Worm (Caenorhabditis elegans): ENCODE results near the gene gldi-3.
A peak's percentile ranks its signal among the peaks of the same experiment; 100 is the strongest.

DNA sequence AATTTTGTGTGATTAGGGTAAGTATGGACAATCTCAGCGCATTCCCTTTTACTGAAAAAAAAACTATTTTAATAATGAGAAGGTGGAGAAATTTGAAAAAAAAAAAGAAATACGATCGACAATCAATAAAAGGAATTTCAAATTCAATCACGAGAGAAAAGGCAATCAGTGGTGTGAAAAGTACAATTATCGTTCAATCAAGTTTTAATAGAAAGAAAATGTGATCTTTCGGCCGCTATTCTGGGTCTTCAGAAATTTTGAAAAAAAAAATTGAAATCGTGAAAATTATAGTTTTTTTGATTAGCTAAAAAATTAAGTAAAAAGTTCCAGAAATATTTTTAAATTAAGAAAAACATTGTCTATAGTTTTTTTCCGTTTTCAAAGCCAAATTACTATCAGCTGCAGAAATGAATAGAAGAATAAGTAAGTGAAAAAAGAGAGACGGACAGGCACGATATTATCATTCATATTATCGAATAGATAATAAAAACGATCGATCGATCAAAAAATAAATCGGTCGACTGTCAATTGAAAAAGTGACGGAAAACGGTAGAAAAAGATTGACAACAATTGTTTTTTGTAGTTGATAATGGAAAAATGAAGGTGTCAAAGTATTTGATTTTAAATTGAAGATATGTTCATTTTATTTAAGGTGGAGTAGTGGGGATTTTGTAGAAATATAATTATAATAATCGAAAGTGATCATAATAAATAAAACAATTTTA lies at the start of gene gldi-3:
- TF ChIP-seq zag-1 (tag; optimal IDR thresholded peaks at IDR 0.05) (no peak), pqm-1 (tag; optimal IDR thresholded peaks at IDR 0.05) (peak; percentile 45), lin-13 (GFP tag; optimal IDR thresholded peaks at IDR 0.05) (no peak), unc-62 (GFP tag; optimal IDR thresholded peaks at IDR 0.05 in 1 of 2) (peak in 1 of 2 experiments; percentile 57), unc-62 (tag; optimal IDR thresholded peaks at IDR 0.05) (no peak), mxl-3 (GFP tag; optimal IDR thresholded peaks at IDR 0.05) (no peak), spr-1 (tag; optimal IDR thresholded peaks at IDR 0.05) (no peak), ceh-82 (tag; optimal IDR thresholded peaks at IDR 0.05) (no peak), nhr-77 (tag; optimal IDR thresholded peaks at IDR 0.05) (peak; percentile 13), arid-1 (GFP tag; conservative IDR thresholded peaks at IDR 0.05) (no peak), ztf-7 (tag; optimal IDR thresholded peaks at IDR 0.05) (no peak), sdz-12 (GFP tag; optimal IDR thresholded peaks at IDR 0.05) (no peak), nhr-25 (tag; optimal IDR thresholded peaks at IDR 0.05; ENCODE audit: borderline replicate concordance, insufficient read depth) (no peak), hlh-30 (tag; optimal IDR thresholded peaks at IDR 0.05; ENCODE audit: insufficient read depth) (no peak)

All from whole organism, L4 larva.